Fruit fly (Drosophila melanogaster) whole organism, embryonic: ENCODE data around the gene CG13026.

ENCODE experiments used
- Asciz ChIP-seq: fragments of 200-800 bp; sonication (Bioruptor generic); optimal IDR thresholded peaks from 2 replicates; lab custom pipeline; 2017; ENCODE audit warnings: missing biosample characterization, mild to moderate bottlenecking, missing genetic modification characterization, missing genetic modification reagents
- Atf3 ChIP-seq: fragments of 200-800 bp; sonication (Bioruptor generic); optimal IDR thresholded peaks from 3 replicates; lab custom pipeline; 2016; ENCODE audit warnings: missing biosample characterization, missing genetic modification characterization
- Bgb ChIP-seq: fragments of 200-800 bp; sonication (Bioruptor generic); IDR thresholded peaks from 2 replicates; pipeline ENCODE4 v1.3.6; 2022; ENCODE audit warnings: missing biosample characterization, missing genetic modification characterization; ENCODE audit not compliant: partially characterized antibody
- CG13123 ChIP-seq: fragments of 200-800 bp; sonication (Bioruptor generic); optimal IDR thresholded peaks from 2 replicates; lab custom pipeline; 2016; ENCODE audit warnings: missing biosample characterization, missing genetic modification characterization
- CG13624 ChIP-seq: fragments of 200-800 bp; sonication (Bioruptor generic); optimal IDR thresholded peaks from 2 replicates; lab custom pipeline; 2016; ENCODE audit warnings: missing biosample characterization, missing genetic modification characterization
- CG14667 ChIP-seq: fragments of 200-800 bp; sonication (Bioruptor generic); IDR thresholded peaks from 2 replicates; pipeline ENCODE4 v1.3.6; 2022; ENCODE audit warnings: missing biosample characterization, missing genetic modification characterization
- CG15696 ChIP-seq: fragments of 200-800 bp; sonication (Bioruptor generic); optimal IDR thresholded peaks from 2 replicates; lab custom pipeline; 2019; ENCODE audit warnings: missing biosample characterization, mild to moderate bottlenecking, missing genetic modification characterization, moderate library complexity
- CG16813 ChIP-seq: fragments of 200-800 bp; sonication (Bioruptor generic); IDR thresholded peaks from 3 replicates; pipeline ENCODE4 v1.3.6; 2022; ENCODE audit warnings: missing biosample characterization, missing genetic modification characterization; ENCODE audit not compliant: partially characterized antibody
- CG17568 ChIP-seq: fragments of 200-800 bp; sonication (Bioruptor generic); optimal IDR thresholded peaks from 2 replicates; lab custom pipeline; 2018; ENCODE audit warnings: missing biosample characterization, mild to moderate bottlenecking, missing genetic modification characterization, moderate library complexity
- CG2875 ChIP-seq: fragments of 200-800 bp; sonication (Bioruptor generic); optimal IDR thresholded peaks from 2 replicates; lab custom pipeline; 2017; ENCODE audit warnings: missing biosample characterization, mild to moderate bottlenecking, missing genetic modification characterization, missing genetic modification reagents
- CG3065 ChIP-seq: fragments of 200-800 bp; sonication (Bioruptor generic); optimal IDR thresholded peaks from 2 replicates; lab custom pipeline; 2016; ENCODE audit warnings: missing biosample characterization, missing genetic modification characterization
- CG31365 ChIP-seq: fragments of 200-800 bp; sonication (Bioruptor generic); optimal IDR thresholded peaks from 2 replicates; lab custom pipeline; 2018; ENCODE audit warnings: missing biosample characterization, mild to moderate bottlenecking, missing genetic modification characterization
- CG3995 ChIP-seq: fragments of 200-800 bp; sonication (Bioruptor generic); optimal IDR thresholded peaks from 3 replicates; lab custom pipeline; 2016; ENCODE audit warnings: missing biosample characterization, missing genetic modification characterization
- CG6683 ChIP-seq: fragments of 200-800 bp; sonication (Bioruptor generic); optimal IDR thresholded peaks from 2 replicates; lab custom pipeline; 2017; ENCODE audit warnings: missing biosample characterization, mild to moderate bottlenecking, missing genetic modification characterization, missing genetic modification reagents
- CG6765 ChIP-seq: fragments of 200-800 bp; sonication (Bioruptor generic); optimal IDR thresholded peaks from 3 replicates; lab custom pipeline; 2017; ENCODE audit warnings: missing biosample characterization, mild to moderate bottlenecking, missing genetic modification characterization
- CG7786 ChIP-seq: fragments of 200-800 bp; sonication (Bioruptor generic); optimal IDR thresholded peaks from 2 replicates; lab custom pipeline; 2016; ENCODE audit warnings: missing biosample characterization, missing genetic modification characterization
- CG7987 ChIP-seq: fragments of 200-800 bp; sonication (Bioruptor generic); optimal IDR thresholded peaks from 2 replicates; lab custom pipeline; 2018; ENCODE audit warnings: missing biosample characterization, mild to moderate bottlenecking, missing genetic modification characterization, moderate library complexity
- CG8478 ChIP-seq: fragments of >200 bp; optimal IDR thresholded peaks from 2 replicates; lab custom pipeline; 2018
- CG9817 ChIP-seq: fragments of 200-800 bp; sonication (Bioruptor generic); optimal IDR thresholded peaks from 2 replicates; lab custom pipeline; 2018; ENCODE audit warnings: missing biosample characterization, mild to moderate bottlenecking, missing genetic modification characterization, moderate library complexity
- Doc2 ChIP-seq: fragments of 200-800 bp; sonication (Bioruptor generic); IDR thresholded peaks from 2 replicates; pipeline ENCODE4 v1.3.6; 2022; ENCODE audit warnings: missing biosample characterization, missing genetic modification characterization
- E2f2 ChIP-seq: fragments of 200-800 bp; sonication (Bioruptor generic); IDR thresholded peaks from 2 replicates; pipeline ENCODE4 v1.3.6; 2022; ENCODE audit warnings: missing biosample characterization, missing genetic modification characterization
- HmgZ ChIP-seq: fragments of 200-800 bp; sonication (Bioruptor generic); optimal IDR thresholded peaks from 2 replicates; lab custom pipeline; 2018; ENCODE audit warnings: missing biosample characterization, mild to moderate bottlenecking, missing genetic modification characterization
- Lpt ChIP-seq: fragments of >200 bp; optimal IDR thresholded peaks from 2 replicates; lab custom pipeline; 2018; ENCODE audit warnings: missing biosample characterization, missing genetic modification characterization
- NK7.1 ChIP-seq: fragments of 200-800 bp; sonication (Bioruptor generic); optimal IDR thresholded peaks from 3 replicates; lab custom pipeline; 2016; ENCODE audit warnings: missing biosample characterization, missing genetic modification characterization
- Oaz ChIP-seq: fragments of 200-800 bp; sonication (Bioruptor generic); IDR thresholded peaks from 2 replicates; pipeline ENCODE4 v1.3.6; 2022; ENCODE audit warnings: missing biosample characterization, missing genetic modification characterization
- Sox102F ChIP-seq: fragments of 200-800 bp; sonication (Bioruptor generic); optimal IDR thresholded peaks from 2 replicates; lab custom pipeline; 2018; ENCODE audit warnings: missing biosample characterization, mild to moderate bottlenecking, missing genetic modification characterization, moderate library complexity
- Spps ChIP-seq: fragments of 200-800 bp; sonication (Bioruptor generic); optimal IDR thresholded peaks from 2 replicates; lab custom pipeline; 2018; ENCODE audit warnings: missing biosample characterization, mild to moderate bottlenecking, missing genetic modification characterization
- abd-A ChIP-seq: fragments of 200-800 bp; sonication (Bioruptor generic); optimal IDR thresholded peaks from 3 replicates; lab custom pipeline; 2019; ENCODE audit warnings: missing biosample characterization, mild to moderate bottlenecking, missing genetic modification characterization, moderate library complexity
- az2 ChIP-seq: fragments of 200-800 bp; sonication (Bioruptor generic); optimal IDR thresholded peaks from 3 replicates; lab custom pipeline; 2016; ENCODE audit warnings: missing biosample characterization, missing genetic modification characterization
- caup ChIP-seq: fragments of 200-800 bp; sonication (Bioruptor generic); optimal IDR thresholded peaks from 3 replicates; lab custom pipeline; 2017; ENCODE audit warnings: missing biosample characterization, mild to moderate bottlenecking, missing genetic modification characterization, moderate library complexity; ENCODE audit not compliant: severe bottlenecking
- emc ChIP-seq: fragments of 200-800 bp; sonication (Bioruptor generic); optimal IDR thresholded peaks from 2 replicates; lab custom pipeline; 2016; ENCODE audit warnings: missing biosample characterization, missing genetic modification characterization
- fd102C ChIP-seq: fragments of 200-800 bp; sonication (Bioruptor generic); optimal IDR thresholded peaks from 2 replicates; lab custom pipeline; 2018; ENCODE audit warnings: missing biosample characterization, mild to moderate bottlenecking, missing genetic modification characterization, moderate library complexity
- fd3F ChIP-seq: fragments of 200-800 bp; sonication (Bioruptor generic); optimal IDR thresholded peaks from 2 replicates; lab custom pipeline; 2018; ENCODE audit warnings: missing biosample characterization, mild to moderate bottlenecking, missing genetic modification characterization, moderate library complexity
- hkb ChIP-seq, 2 experiments: fragments of 200-800 bp in 1 of 2; fragments of >200 bp in 1 of 2; sonication (Bioruptor generic) in 1 of 2; IDR thresholded peaks in 1 of 2; optimal IDR thresholded peaks in 1 of 2; 2 replicates each; pipeline versions ENCODE4 v1.3.6 to Lab custom; 2017 to 2022; ENCODE audit warnings: missing biosample characterization in 1 of 2, missing genetic modification characterization in 1 of 2
- insv ChIP-seq, 2 experiments: fragments of 200-800 bp; sonication (Bioruptor generic); optimal IDR thresholded peaks; 3 replicates each; lab custom pipeline; 2016 to 2018; ENCODE audit warnings: missing biosample characterization in 2 of 2, missing genetic modification characterization in 2 of 2
- klu ChIP-seq: fragments of 200-800 bp; sonication (Bioruptor generic); IDR thresholded peaks from 2 replicates; pipeline ENCODE4 v1.3.6; 2022; ENCODE audit warnings: missing biosample characterization, missing genetic modification characterization
- lov ChIP-seq, 2 experiments: fragments of 200-800 bp in 1 of 2; fragments of >200 bp in 1 of 2; sonication (Bioruptor generic) in 1 of 2; IDR thresholded peaks in 1 of 2; optimal IDR thresholded peaks in 1 of 2; 2 replicates in 1 of 2; 3 replicates in 1 of 2; pipeline versions ENCODE4 v1.3.6 to Lab custom; 2017 to 2022; ENCODE audit warnings: missing biosample characterization in 1 of 2, missing genetic modification characterization in 1 of 2
- mam ChIP-seq: fragments of 200-800 bp; sonication (Bioruptor generic); optimal IDR thresholded peaks from 3 replicates; lab custom pipeline; 2016; ENCODE audit warnings: missing biosample characterization, missing genetic modification characterization
- nau ChIP-seq: fragments of 200-800 bp; sonication (Bioruptor generic); optimal IDR thresholded peaks from 3 replicates; lab custom pipeline; 2017; ENCODE audit warnings: missing biosample characterization, mild to moderate bottlenecking, missing genetic modification characterization, missing genetic modification reagents
- oc ChIP-seq: fragments of 200-800 bp; sonication (Bioruptor generic); optimal IDR thresholded peaks from 2 replicates; lab custom pipeline; 2018; ENCODE audit warnings: missing biosample characterization, mild to moderate bottlenecking, missing genetic modification characterization, moderate library complexity
- schlank ChIP-seq: fragments of 200-800 bp; sonication (Bioruptor generic); optimal IDR thresholded peaks from 2 replicates; lab custom pipeline; 2018; ENCODE audit warnings: missing biosample characterization, mild to moderate bottlenecking, missing genetic modification characterization
- scrt ChIP-seq: fragments of 200-800 bp; sonication (Bioruptor generic); optimal IDR thresholded peaks from 2 replicates; lab custom pipeline; 2018; ENCODE audit warnings: missing biosample characterization, mild to moderate bottlenecking, missing genetic modification characterization, moderate library complexity
- slou ChIP-seq: fragments of 200-800 bp; sonication (Bioruptor generic); optimal IDR thresholded peaks from 3 replicates; lab custom pipeline; 2016; ENCODE audit warnings: missing biosample characterization, missing genetic modification characterization
- sob ChIP-seq: fragments of 200-800 bp; sonication (Bioruptor generic); IDR thresholded peaks from 2 replicates; pipeline ENCODE4 v1.3.6; 2022; ENCODE audit warnings: missing biosample characterization, missing genetic modification characterization
- sr ChIP-seq: fragments of 200-800 bp; sonication (Bioruptor generic); IDR thresholded peaks from 3 replicates; pipeline ENCODE4 v1.3.6; 2022; ENCODE audit warnings: missing biosample characterization, missing genetic modification characterization
- stc ChIP-seq: fragments of 200-800 bp; sonication (Bioruptor generic); IDR thresholded peaks from 2 replicates; pipeline ENCODE4 v1.3.6; 2022; ENCODE audit warnings: missing biosample characterization, missing genetic modification characterization
- unpg ChIP-seq: fragments of 200-800 bp; sonication (Bioruptor generic); optimal IDR thresholded peaks from 3 replicates; lab custom pipeline; 2018; ENCODE audit warnings: missing biosample characterization, mild to moderate bottlenecking, missing genetic modification characterization, moderate library complexity
- yki ChIP-seq: fragments of >200 bp; optimal IDR thresholded peaks from 3 replicates; lab custom pipeline; 2018

CG13026 gene

DNA sequence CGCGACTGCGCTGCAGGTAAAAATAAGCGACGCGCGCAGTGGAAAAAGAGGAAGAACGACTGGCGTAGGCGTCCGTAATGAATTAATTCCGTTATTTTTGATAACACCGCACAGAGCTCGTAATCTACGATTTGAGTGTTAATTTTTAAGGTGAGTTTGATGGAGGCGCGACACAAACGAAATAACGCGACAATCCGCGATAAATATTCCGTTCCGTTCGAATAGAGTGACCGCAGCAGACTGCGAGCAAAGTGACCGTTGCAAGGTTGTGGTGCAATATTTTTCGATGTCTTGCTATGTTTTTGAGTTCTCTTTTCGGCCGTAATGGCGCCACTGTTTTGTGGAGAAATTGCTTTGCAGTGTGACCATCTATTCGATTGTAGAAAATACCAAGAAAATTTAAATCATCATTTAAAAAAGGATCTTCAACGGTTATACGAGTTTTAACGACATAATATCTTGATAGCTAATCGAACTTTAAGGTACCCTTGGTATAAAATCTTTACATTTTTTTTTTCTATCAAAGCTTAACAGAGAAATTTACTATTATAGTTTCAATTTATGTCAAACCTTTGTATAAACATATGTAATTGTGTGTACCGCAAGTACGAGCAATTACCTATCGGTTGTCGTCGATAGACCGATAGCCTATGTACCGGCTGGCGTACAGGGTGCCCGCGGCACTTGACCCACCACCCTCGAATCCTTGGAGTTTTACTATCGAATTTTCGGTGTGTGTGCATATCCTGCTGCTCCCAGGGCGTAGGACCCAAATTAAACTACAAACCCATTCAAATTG lies 14.3 kb downstream of the CG13026 start, which contains the start of the genes CG43954, Lasp and Dab (continued):
- TF ChIP-seq Doc2 (GFP tag; lab: Robert Waterston, UW) = no peak
- TF ChIP-seq yki = no peak
- no peak for TF ChIP-seq fd3F (GFP tag; lab: Kevin White, UChicago)
- no peak for TF ChIP-seq Lpt (GFP tag; lab: Kevin White, UChicago)
- TF ChIP-seq hkb (optimal IDR thresholded peaks at IDR 0.05; lab: Kevin White, UChicago) = no peak
- peak; percentile 12; the same call in 1 of the 2 replicates for TF ChIP-seq hkb (GFP tag; IDR thresholded peaks at IDR 0.05; lab: Robert Waterston, UW)
- no peak for TF ChIP-seq Oaz (GFP tag; lab: Robert Waterston, UW)
- TF ChIP-seq insv (GFP tag; optimal IDR thresholded peaks at IDR 0.05; lab: Kevin White, UChicago) = peak in 1 of 2 experiments; percentile 23
- peak; percentile 40 for TF ChIP-seq CG17568
- TF ChIP-seq CG9817 (tag; lab: Kevin White, UChicago) = no peak
- TF ChIP-seq Atf3 (GFP tag; lab: Kevin White, UChicago) = no peak
- peak; percentile 19; the same call in 1 of the 2 replicates for TF ChIP-seq sob
- TF ChIP-seq CG16813 (GFP tag; lab: Robert Waterston, UW) = peak; percentile 52; the same call in 1 of the 3 replicates
- TF ChIP-seq unpg (GFP tag; lab: Kevin White, UChicago) = peak; percentile 32
- peak; percentile 34 for TF ChIP-seq fd102C (GFP tag; lab: Kevin White, UChicago)
- TF ChIP-seq abd-A (tag; lab: Kevin White, UChicago) = peak; percentile 30
- no peak for TF ChIP-seq emc (GFP tag; lab: Kevin White, UChicago)
- TF ChIP-seq caup (GFP tag; lab: Kevin White, UChicago) = peak; percentile 24
- peak; percentile 80 for TF ChIP-seq E2f2 (GFP tag; lab: Robert Waterston, UW)
- TF ChIP-seq CG7786 (GFP tag; lab: Kevin White, UChicago) = no peak
- TF ChIP-seq slou (GFP tag; lab: Kevin White, UChicago) = no peak
- peak; percentile 13 for TF ChIP-seq CG6765 (GFP tag; lab: Kevin White, UChicago)
- TF ChIP-seq CG15696 (tag; lab: Kevin White, UChicago) = no peak
- TF ChIP-seq stc (GFP tag; lab: Robert Waterston, UW) = peak; percentile 60
- TF ChIP-seq CG7987 (GFP tag; lab: Kevin White, UChicago) = no peak
- peak; percentile 68 for TF ChIP-seq Bgb (GFP tag; lab: Robert Waterston, UW)
- TF ChIP-seq mam (GFP tag; lab: Kevin White, UChicago) = no peak
- peak; percentile 51 for TF ChIP-seq HmgZ (tag; lab: Kevin White, UChicago)
- peak; percentile 88 for TF ChIP-seq CG3995 (GFP tag; lab: Kevin White, UChicago)
- no peak for TF ChIP-seq CG14667
- TF ChIP-seq oc = peak; percentile 42
- TF ChIP-seq sr = peak; percentile 57; the same call in 1 of the 3 replicates
- TF ChIP-seq lov (optimal IDR thresholded peaks at IDR 0.05; lab: Kevin White, UChicago) = no peak
- 0 out of 3 replicates have a peak, but pooled peaks have one; percentile 40 for TF ChIP-seq lov (GFP tag; IDR thresholded peaks at IDR 0.05; lab: Robert Waterston, UW)
- TF ChIP-seq CG8478 (lab: Kevin White, UChicago) = no peak
- TF ChIP-seq nau = peak; percentile 36
- no peak for TF ChIP-seq CG13624 (GFP tag; lab: Kevin White, UChicago)
- TF ChIP-seq CG3065 (GFP tag; lab: Kevin White, UChicago) = peak; percentile 24
- no peak for TF ChIP-seq NK7.1 (GFP tag; lab: Kevin White, UChicago)
- peak; percentile 13 for TF ChIP-seq Asciz
- no peak for TF ChIP-seq klu (GFP tag; lab: Robert Waterston, UW)
- peak; percentile 8 for TF ChIP-seq Spps (tag; lab: Kevin White, UChicago)
- TF ChIP-seq CG31365 (tag; lab: Kevin White, UChicago) = peak; percentile 32
- no peak for TF ChIP-seq schlank (tag; lab: Kevin White, UChicago)
- TF ChIP-seq CG13123 (GFP tag; lab: Kevin White, UChicago) = peak; percentile 2
- peak; percentile 27 for TF ChIP-seq CG2875
- TF ChIP-seq scrt (GFP tag; lab: Kevin White, UChicago) = peak; percentile 28
- no peak for TF ChIP-seq Sox102F
- TF ChIP-seq az2 (GFP tag; lab: Kevin White, UChicago) = peak; percentile 31
- peak; percentile 12 for TF ChIP-seq CG6683
